In the genomic region with DNA sequence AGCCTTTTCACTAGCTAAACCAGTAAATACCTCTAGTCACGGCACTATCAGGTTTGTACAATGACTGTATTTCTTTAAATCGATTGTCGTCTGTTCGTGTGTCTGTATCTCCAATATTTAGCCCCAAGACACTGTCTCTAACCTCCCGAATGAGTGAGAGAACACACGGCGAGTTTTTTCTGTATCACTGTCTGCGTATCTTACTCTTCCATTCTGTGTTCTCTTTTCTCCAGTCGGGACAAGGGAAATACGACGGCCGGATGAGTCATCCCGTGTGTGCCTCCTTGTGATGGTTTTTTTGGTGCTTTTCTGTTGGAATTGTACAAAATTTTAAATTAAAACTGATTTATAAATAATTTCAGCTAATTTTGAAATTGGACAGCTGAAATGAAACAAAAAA, we compare ENCODE assay signal across 4 worm cellular contexts.
TF ChIP-seq lines count a peak whose summit lies in the region.

No protein-coding gene starts in this region.

TF ChIP-seq in whole organism, L2 larva, 48 proteins besides CTCF, POLR2A, EP300 and RAD21 (continues in another document):
- no peak for TF ChIP-seq nhr-237 (tag; optimal IDR thresholded peaks at IDR 0.05; lab: Kevin White, UChicago)
- TF ChIP-seq zag-1 (tag; optimal IDR thresholded peaks at IDR 0.05; lab: Kevin White, UChicago), result no peak
- peak; percentile 38 for TF ChIP-seq sem-4 (tag; optimal IDR thresholded peaks at IDR 0.05; lab: Kevin White, UChicago)
- peak; percentile 53 for TF ChIP-seq nhr-21 (tag; optimal IDR thresholded peaks at IDR 0.05; lab: Kevin White, UChicago)
- peak; percentile 55 for TF ChIP-seq unc-55 (GFP tag; optimal IDR thresholded peaks at IDR 0.05; lab: Kevin White, UChicago)
- no peak for TF ChIP-seq unc-39 (tag; optimal IDR thresholded peaks at IDR 0.05; lab: Kevin White, UChicago)
- TF ChIP-seq blmp-1 (tag; optimal IDR thresholded peaks at IDR 0.05; lab: Kevin White, UChicago; ENCODE audit: insufficient read depth), result no peak
- TF ChIP-seq ZK546.5 (tag; optimal IDR thresholded peaks at IDR 0.05; lab: Kevin White, UChicago), result no peak
- no peak for TF ChIP-seq peb-1 (tag; optimal IDR thresholded peaks at IDR 0.05; lab: Kevin White, UChicago)
- TF ChIP-seq fos-1 (tag; optimal IDR thresholded peaks at IDR 0.05; lab: Kevin White, UChicago), result peak; percentile 100
- TF ChIP-seq nhr-12 (tag; optimal IDR thresholded peaks at IDR 0.05; lab: Kevin White, UChicago), result no peak
- peak; percentile 35 for TF ChIP-seq gmeb-1 (tag; optimal IDR thresholded peaks at IDR 0.05; lab: Kevin White, UChicago)
- TF ChIP-seq egl-27 (tag; optimal IDR thresholded peaks at IDR 0.05; lab: Kevin White, UChicago), result peak; percentile 49
- peak; percentile 19 to 80 for TF ChIP-seq lsy-2 (tag; optimal IDR thresholded peaks at IDR 0.05; lab: Kevin White, UChicago)
- no peak for TF ChIP-seq aly-2 (tag; optimal IDR thresholded peaks at IDR 0.05; lab: Kevin White, UChicago)
- no peak for TF ChIP-seq alr-1 (tag; optimal IDR thresholded peaks at IDR 0.05; lab: Kevin White, UChicago)
- peak; percentile 73 for TF ChIP-seq F13H6.1 (tag; optimal IDR thresholded peaks at IDR 0.05; lab: Kevin White, UChicago)
- peak; percentile 50 for TF ChIP-seq sma-3 (GFP tag; optimal IDR thresholded peaks at IDR 0.05; lab: Kevin White, UChicago)
- peak; percentile 23 for TF ChIP-seq nhr-6 (tag; optimal IDR thresholded peaks at IDR 0.05; lab: Kevin White, UChicago)
- peak; percentile 66 for TF ChIP-seq crh-2 (tag; optimal IDR thresholded peaks at IDR 0.05; lab: Kevin White, UChicago)
- TF ChIP-seq sma-9 (GFP tag; optimal IDR thresholded peaks at IDR 0.05; lab: Kevin White, UChicago), result peak; percentile 65
- no peak for TF ChIP-seq sma-9 (tag; optimal IDR thresholded peaks at IDR 0.05; lab: Kevin White, UChicago)

TF ChIP-seq in whole organism, L4 larva, 104 proteins besides CTCF, POLR2A, EP300 and RAD21 (continues in another document):
- TF ChIP-seq spr-1 (tag; optimal IDR thresholded peaks at IDR 0.05; lab: Kevin White, UChicago) (peak; percentile 1), ceh-32 (tag; optimal IDR thresholded peaks at IDR 0.05; lab: Kevin White, UChicago; ENCODE audit: poor library complexity) (no peak), skn-1 (tag; optimal IDR thresholded peaks at IDR 0.05; lab: Kevin White, UChicago) (no peak), nhr-41 (GFP tag; IDR thresholded peaks at IDR 0.05; lab: Robert Waterston, UW) (no peak), zfp-3 (GFP tag; conservative IDR thresholded peaks at IDR 0.05; lab: Robert Waterston, UW) (no peak), ama-1 (optimal IDR thresholded peaks at IDR 0.05; lab: Kevin White, UChicago) (peak; percentile 9), aha-1 (tag; lab: Kevin White, UChicago) (peak; percentile 7), dpl-1 (GFP tag; optimal IDR thresholded peaks at IDR 0.05; lab: Kevin White, UChicago) (peak; percentile 62), F49E8.2 (tag; optimal IDR thresholded peaks at IDR 0.05; lab: Kevin White, UChicago; ENCODE audit: borderline replicate concordance) (no peak), mxl-2 (GFP tag; conservative IDR thresholded peaks at IDR 0.05; lab: Robert Waterston, UW) (no peak), ctbp-1 (GFP tag; IDR thresholded peaks at IDR 0.05; lab: Robert Waterston, UW) (peak; percentile 25; the same call in 1 of the 2 replicates), F44E2.7 (GFP tag; IDR thresholded peaks at IDR 0.05; lab: Robert Waterston, UW) (no peak), dve-1 (tag; optimal IDR thresholded peaks at IDR 0.05; lab: Kevin White, UChicago; ENCODE audit: insufficient read depth) (peak; percentile 86), dmd-8 (GFP tag; IDR thresholded peaks at IDR 0.05; lab: Robert Waterston, UW) (no peak), T26A8.4 (GFP tag; IDR thresholded peaks at IDR 0.05; lab: Robert Waterston, UW) (peak; percentile 67), ztf-7 (tag; optimal IDR thresholded peaks at IDR 0.05; lab: Kevin White, UChicago) (peak; percentile 25), ces-1 (GFP tag; optimal IDR thresholded peaks at IDR 0.05; lab: Kevin White, UChicago) (no peak), set-16 (GFP tag; IDR thresholded peaks at IDR 0.05; lab: Robert Waterston, UW) (no peak), lin-29 (GFP tag; IDR thresholded peaks at IDR 0.05; lab: Robert Waterston, UW) (no peak), R02D3.7 (tag; optimal IDR thresholded peaks at IDR 0.05; lab: Kevin White, UChicago) (no peak), nhr-48 (tag; optimal IDR thresholded peaks at IDR 0.05; lab: Kevin White, UChicago) (no peak), unc-39 (tag; optimal IDR thresholded peaks at IDR 0.05; lab: Kevin White, UChicago) (no peak), nhr-111 (GFP tag; optimal IDR thresholded peaks at IDR 0.05; lab: Kevin White, UChicago) (no peak)

TF ChIP-seq in whole organism, late embryonic, 69 proteins besides CTCF, POLR2A, EP300 and RAD21:
- TF ChIP-seq hlh-6 (tag; optimal IDR thresholded peaks at IDR 0.05; lab: Kevin White, UChicago) (no peak), Y22D7AL.16 (tag; optimal IDR thresholded peaks at IDR 0.05; lab: Kevin White, UChicago) (no peak), K02D7.2 (tag; optimal IDR thresholded peaks at IDR 0.05; lab: Kevin White, UChicago) (no peak), tbx-2 (tag; optimal IDR thresholded peaks at IDR 0.05; lab: Kevin White, UChicago) (peak; percentile 19), zip-5 (tag; optimal IDR thresholded peaks at IDR 0.05; lab: Kevin White, UChicago) (no peak), ceh-31 (tag; optimal IDR thresholded peaks at IDR 0.05; lab: Kevin White, UChicago) (peak; percentile 26), pqm-1 (tag; optimal IDR thresholded peaks at IDR 0.05; lab: Kevin White, UChicago) (no peak), npax-4 (tag; optimal IDR thresholded peaks at IDR 0.05; lab: Kevin White, UChicago) (no peak), hlh-30 (tag; optimal IDR thresholded peaks at IDR 0.05; lab: Kevin White, UChicago; ENCODE audit: insufficient read depth) (peak; percentile 20), C08G9.2 (tag; optimal IDR thresholded peaks at IDR 0.05; lab: Kevin White, UChicago) (no peak), madf-2 (tag; optimal IDR thresholded peaks at IDR 0.05; lab: Kevin White, UChicago) (no peak), gmeb-2 (tag; optimal IDR thresholded peaks at IDR 0.05; lab: Kevin White, UChicago) (no peak), tbx-7 (tag; optimal IDR thresholded peaks at IDR 0.05; lab: Kevin White, UChicago) (no peak), pros-1 (tag; optimal IDR thresholded peaks at IDR 0.05; lab: Kevin White, UChicago) (no peak), elt-4 (tag; optimal IDR thresholded peaks at IDR 0.05; lab: Kevin White, UChicago) (no peak), sdc-2 (tag; optimal IDR thresholded peaks at IDR 0.05; lab: Kevin White, UChicago) (no peak), ceh-34 (tag; optimal IDR thresholded peaks at IDR 0.05; lab: Kevin White, UChicago) (no peak), ets-4 (tag; optimal IDR thresholded peaks at IDR 0.05; lab: Kevin White, UChicago) (peak; percentile 48), lim-6 (tag; optimal IDR thresholded peaks at IDR 0.05; lab: Kevin White, UChicago) (no peak), hlh-8 (tag; optimal IDR thresholded peaks at IDR 0.05; lab: Kevin White, UChicago) (no peak), elt-2 (tag; optimal IDR thresholded peaks at IDR 0.05; lab: Kevin White, UChicago) (peak; percentile 16), K09A11.1 (tag; optimal IDR thresholded peaks at IDR 0.05; lab: Kevin White, UChicago; ENCODE audit: insufficient read depth) (no peak), unc-55 (GFP tag; optimal IDR thresholded peaks at IDR 0.05; lab: Kevin White, UChicago) (no peak), nfya-1 (tag; optimal IDR thresholded peaks at IDR 0.05; lab: Kevin White, UChicago) (peak; percentile 45)

TF ChIP-seq in whole organism, mixed stage, embryonic, 35 proteins besides CTCF, POLR2A, EP300 and RAD21:
- TF ChIP-seq ceh-39 (tag; optimal IDR thresholded peaks at IDR 0.05; lab: Kevin White, UChicago) (peak; percentile 69), mep-1 (tag; optimal IDR thresholded peaks at IDR 0.05; lab: Kevin White, UChicago) (peak; percentile 42), unc-39 (tag; optimal IDR thresholded peaks at IDR 0.05; lab: Kevin White, UChicago) (no peak), nhr-237 (tag; optimal IDR thresholded peaks at IDR 0.05; lab: Kevin White, UChicago) (peak; percentile 68), ceh-83 (GFP tag; optimal IDR thresholded peaks at IDR 0.05; lab: Kevin White, UChicago) (no peak), nhr-2 (tag; optimal IDR thresholded peaks at IDR 0.05; lab: Kevin White, UChicago) (peak; percentile 31), lsy-2 (tag; optimal IDR thresholded peaks at IDR 0.05; lab: Kevin White, UChicago) (peak; percentile 14), hlh-1 (tag; optimal IDR thresholded peaks at IDR 0.05; lab: Kevin White, UChicago) (peak; percentile 16), pha-4 (tag; optimal IDR thresholded peaks at IDR 0.05; lab: Kevin White, UChicago) (peak; percentile 68)
